Worm (Caenorhabditis elegans) whole organism, young adult: ENCODE measurements around the gene W09D6.4.

Experiments used
- B0336.3 ChIP-seq: fragments of 200-800 bp; sonication (Bioruptor generic); IDR thresholded peaks from 2 replicates; pipeline ENCODE4 v1.3.6; 2022; ENCODE audit warnings: missing genetic modification characterization, missing compliant biosample characterization
- K11D2.4 ChIP-seq: fragments of 200-800 bp; sonication (Bioruptor generic); IDR thresholded peaks from 2 replicates; pipeline ENCODE4 v1.3.6; 2022; ENCODE audit warnings: missing genetic modification reagents, missing genetic modification characterization, missing compliant biosample characterization
- K12H6.12 ChIP-seq: fragments of 200-800 bp; sonication (Bioruptor generic); optimal IDR thresholded peaks from 2 replicates; lab custom pipeline; 2018; ENCODE audit warnings: mild to moderate bottlenecking, missing genetic modification characterization, missing compliant biosample characterization
- Y67H2A.10 ChIP-seq: fragments of 200-800 bp; sonication (Bioruptor generic); conservative IDR thresholded peaks from 2 replicates; pipeline ENCODE4 v1.3.6; 2022; ENCODE audit warnings: missing genetic modification reagents, missing genetic modification characterization, missing compliant biosample characterization
- ZK185.1 ChIP-seq: sonication (generic microtip); optimal IDR thresholded peaks from 2 replicates; lab custom pipeline; 2016; ENCODE audit warnings: mild to moderate bottlenecking, missing genetic modification characterization, missing compliant biosample characterization; ENCODE audit not compliant: poor library complexity, severe bottlenecking
- attf-5 ChIP-seq: fragments of 200-800 bp; sonication (Bioruptor generic); optimal IDR thresholded peaks from 2 replicates; lab custom pipeline; 2018; ENCODE audit warnings: mild to moderate bottlenecking, missing genetic modification characterization, missing compliant biosample characterization
- cebp-1 ChIP-seq, 2 experiments: fragments of 200-800 bp in 1 of 2; sonication (Bioruptor generic) in 1 of 2; sonication (generic microtip) in 1 of 2; IDR thresholded peaks in 1 of 2; optimal IDR thresholded peaks in 1 of 2; 2 replicates each; pipeline versions ENCODE4 v1.3.6 to Lab custom; 2017 to 2022; ENCODE audit warnings: missing compliant biosample characterization in 2 of 2, missing genetic modification characterization in 2 of 2, mild to moderate bottlenecking in 1 of 2, missing genetic modification reagents in 1 of 2, moderate library complexity in 1 of 2
- ceh-27 ChIP-seq: fragments of 200-800 bp; sonication (Bioruptor generic); optimal IDR thresholded peaks from 2 replicates; lab custom pipeline; 2018; ENCODE audit warnings: mild to moderate bottlenecking, missing genetic modification characterization, moderate library complexity, missing compliant biosample characterization
- chd-7 ChIP-seq: sonication (generic microtip); optimal IDR thresholded peaks from 2 replicates; lab custom pipeline; 2016; ENCODE audit warnings: mild to moderate bottlenecking, missing genetic modification characterization, moderate library complexity, missing compliant biosample characterization
- dox-1 ChIP-seq: fragments of 200-800 bp; sonication (Bioruptor generic); IDR thresholded peaks from 2 replicates; pipeline ENCODE4 v1.3.6; 2022; ENCODE audit warnings: missing genetic modification reagents, missing genetic modification characterization, missing compliant biosample characterization
- efl-1 ChIP-seq: fragments of 150-350 bp; optimal IDR thresholded peaks from 2 replicates; lab custom pipeline; 2014; ENCODE audit warnings: missing biosample characterization, missing genetic modification reagents, missing genetic modification characterization
- egl-44 ChIP-seq: fragments of 200-800 bp; sonication (Bioruptor generic); IDR thresholded peaks from 2 replicates; pipeline ENCODE4 v1.3.6; 2022; ENCODE audit warnings: missing genetic modification reagents, missing genetic modification characterization, missing compliant biosample characterization
- egrh-3 ChIP-seq: fragments of 200-800 bp; sonication (Bioruptor generic); IDR thresholded peaks from 2 replicates; pipeline ENCODE4 v1.3.6; 2022; ENCODE audit warnings: missing genetic modification reagents, missing genetic modification characterization, missing compliant biosample characterization
- ets-4 ChIP-seq: fragments of 200-800 bp; sonication (Bioruptor generic); optimal IDR thresholded peaks from 2 replicates; lab custom pipeline; 2018; ENCODE audit warnings: mild to moderate bottlenecking, missing genetic modification characterization, missing compliant biosample characterization
- hmg-1.2 ChIP-seq: fragments of 200-800 bp; sonication (Bioruptor generic); IDR thresholded peaks from 2 replicates; pipeline ENCODE4 v1.3.6; 2022; ENCODE audit warnings: missing genetic modification reagents, missing genetic modification characterization, missing compliant biosample characterization
- hsf-1 ChIP-seq: fragments of 200-800 bp; sonication (Bioruptor generic); IDR thresholded peaks from 2 replicates; pipeline ENCODE4 v1.3.6; 2022; ENCODE audit warnings: missing genetic modification reagents, missing genetic modification characterization, missing compliant biosample characterization
- let-607 ChIP-seq, 2 experiments: fragments of 200-800 bp in 1 of 2; sonication (Bioruptor generic) in 1 of 2; sonication (generic microtip) in 1 of 2; optimal IDR thresholded peaks; 2 replicates each; lab custom pipeline; 2016 to 2018; ENCODE audit warnings: mild to moderate bottlenecking in 2 of 2, missing compliant biosample characterization in 2 of 2, missing genetic modification characterization in 2 of 2, moderate library complexity in 2 of 2, missing genotype in 1 of 2
- lin-35 ChIP-seq, 3 experiments: fragments of 150-350 bp in 2 of 3; sonication (generic microtip) in 1 of 3; optimal IDR thresholded peaks; 2 replicates each; lab custom pipeline; 2014 to 2018; ENCODE audit warnings: missing biosample characterization in 3 of 3, missing genetic modification characterization in 3 of 3, missing genetic modification reagents in 3 of 3
- lin-40 ChIP-seq: sonication (generic microtip); optimal IDR thresholded peaks from 2 replicates; lab custom pipeline; 2016; ENCODE audit warnings: missing genetic modification characterization, mild to moderate bottlenecking, missing compliant biosample characterization, missing genotype, missing genetic modification reagents
- lin-54 ChIP-seq: fragments of 200-800 bp; sonication (Bioruptor generic); optimal IDR thresholded peaks from 2 replicates; lab custom pipeline; 2018; ENCODE audit warnings: mild to moderate bottlenecking, missing genetic modification characterization, missing compliant biosample characterization
- madf-10 ChIP-seq: sonication (generic microtip); optimal IDR thresholded peaks from 2 replicates; lab custom pipeline; 2016; ENCODE audit warnings: mild to moderate bottlenecking, missing genetic modification characterization, missing compliant biosample characterization
- madf-6 ChIP-seq: fragments of 200-800 bp; sonication (Bioruptor generic); IDR thresholded peaks from 2 replicates; pipeline ENCODE4 v1.3.6; 2022; ENCODE audit warnings: missing genetic modification reagents, missing genetic modification characterization, missing compliant biosample characterization
- mcd-1 ChIP-seq: fragments of 200-800 bp; sonication (Bioruptor generic); IDR thresholded peaks from 2 replicates; pipeline ENCODE4 v1.3.6; 2022; ENCODE audit warnings: missing genetic modification reagents, missing genetic modification characterization, missing compliant biosample characterization
- nfyb-1 ChIP-seq: fragments of 200-800 bp; sonication (Bioruptor generic); IDR thresholded peaks from 2 replicates; pipeline ENCODE4 v1.3.6; 2022; ENCODE audit warnings: missing genetic modification reagents, missing genetic modification characterization, missing compliant biosample characterization
- nhr-80 ChIP-seq: sonication (generic microtip); optimal IDR thresholded peaks from 2 replicates; lab custom pipeline; 2016; ENCODE audit warnings: missing genetic modification characterization, missing compliant biosample characterization
- repo-1 ChIP-seq: sonication (generic microtip); optimal IDR thresholded peaks from 2 replicates; lab custom pipeline; 2017; ENCODE audit warnings: mild to moderate bottlenecking, missing genetic modification characterization, missing compliant biosample characterization
- sdz-38 ChIP-seq: sonication (generic microtip); optimal IDR thresholded peaks from 2 replicates; lab custom pipeline; 2016; ENCODE audit warnings: missing genotype, missing genetic modification characterization, missing compliant biosample characterization
- snpc-1.3 ChIP-seq: sonication (generic microtip); optimal IDR thresholded peaks from 2 replicates; lab custom pipeline; 2017; ENCODE audit warnings: missing genetic modification characterization, mild to moderate bottlenecking, missing compliant biosample characterization, antibody characterized with exemption, moderate library complexity, missing genotype, missing genetic modification reagents; ENCODE audit not compliant: insufficient read depth
- snpc-4 ChIP-seq, 5 experiments: fragments of 150-350 bp in 1 of 5; sonication (generic microtip) in 4 of 5; optimal IDR thresholded peaks; 2 replicates each; lab custom pipeline; 2014 to 2018; ENCODE audit warnings: missing genetic modification characterization in 5 of 5, missing biosample characterization in 3 of 5, antibody characterized with exemption in 2 of 5, mild to moderate bottlenecking in 2 of 5, missing compliant biosample characterization in 2 of 5, missing genotype in 2 of 5, moderate library complexity in 2 of 5, missing genetic modification reagents in 1 of 5
- tlf-1 ChIP-seq: fragments of 200-800 bp; sonication (Bioruptor generic); optimal IDR thresholded peaks from 2 replicates; lab custom pipeline; 2018; ENCODE audit warnings: mild to moderate bottlenecking, missing genetic modification characterization, missing compliant biosample characterization
- zfh-2 ChIP-seq: fragments of 200-800 bp; sonication (Bioruptor generic); conservative IDR thresholded peaks from 2 replicates; pipeline ENCODE4 v1.3.6; 2022; ENCODE audit warnings: missing genetic modification reagents, missing genetic modification characterization, missing compliant biosample characterization
- ztf-18 ChIP-seq: sonication (generic microtip); optimal IDR thresholded peaks from 2 replicates; lab custom pipeline; 2016; ENCODE audit warnings: missing genotype, mild to moderate bottlenecking, missing genetic modification characterization, missing compliant biosample characterization
- ztf-25 ChIP-seq: fragments of 200-800 bp; sonication (Bioruptor generic); IDR thresholded peaks from 2 replicates; pipeline ENCODE4 v1.3.6; 2022; ENCODE audit warnings: missing genetic modification reagents, missing genetic modification characterization, missing compliant biosample characterization
- ztf-26 ChIP-seq: sonication (generic microtip); optimal IDR thresholded peaks from 2 replicates; lab custom pipeline; 2017; ENCODE audit warnings: missing genetic modification characterization, missing compliant biosample characterization
- ztf-6 ChIP-seq: fragments of 200-800 bp; sonication (Bioruptor generic); IDR thresholded peaks from 2 replicates; pipeline ENCODE4 v1.3.6; 2022; ENCODE audit warnings: missing genetic modification reagents, missing genetic modification characterization, missing compliant biosample characterization

The W09D6.4 gene

DNA sequence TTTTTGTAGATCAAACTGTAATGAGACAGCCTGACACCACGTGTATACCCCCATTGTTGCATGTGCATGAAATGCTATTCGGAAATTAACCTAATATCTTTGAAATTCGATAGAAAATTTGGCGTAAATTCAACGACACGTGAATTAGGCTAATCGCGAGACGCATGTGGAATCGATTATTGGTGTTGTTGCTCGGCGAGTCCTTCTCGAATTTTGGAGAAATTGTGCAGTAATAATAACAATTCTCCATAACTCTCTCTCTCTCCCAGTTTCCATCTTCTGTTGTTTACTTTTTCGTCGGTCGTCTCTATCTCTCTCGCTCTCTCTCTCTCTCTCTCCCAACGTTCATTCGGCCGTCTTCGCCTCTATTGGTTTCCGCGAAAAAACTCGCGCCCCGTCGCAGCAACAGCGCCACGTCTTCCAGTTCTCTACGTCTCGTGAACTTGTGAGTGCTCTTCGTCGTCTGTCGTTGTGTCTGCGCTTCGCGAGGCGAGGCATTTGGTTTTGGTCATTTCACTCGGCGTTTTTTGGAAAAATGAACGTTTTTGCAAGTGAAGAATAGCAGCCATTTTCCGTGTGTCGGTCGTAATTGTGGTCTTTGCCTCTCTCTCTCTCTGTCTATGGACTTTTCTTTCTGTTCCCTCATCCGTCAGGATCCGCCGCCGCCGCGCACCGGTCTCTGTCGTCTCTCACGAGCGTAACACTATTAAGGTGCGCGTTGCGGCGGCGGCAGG, 24.8 kb upstream of the W09D6.4 start:
- TF ChIP-seq snpc-1.3 (tag; lab: Kevin White, UChicago) (no peak), nfyb-1 (GFP tag; lab: Robert Waterston, UW) (peak; percentile 58), mcd-1 (peak; percentile 65), lin-40 (tag; lab: Kevin White, UChicago) (peak; percentile 68), hsf-1 (GFP tag; lab: Robert Waterston, UW) (no peak), egl-44 (no peak), madf-10 (tag; lab: Kevin White, UChicago) (peak; percentile 40), tlf-1 (GFP tag; lab: Kevin White, UChicago) (no peak), lin-35 (GFP tag; optimal IDR thresholded peaks at IDR 0.05; lab: Kevin White, UChicago) (peak in 1 of 3 experiments; percentile 44), dox-1 (GFP tag; lab: Robert Waterston, UW) (peak; percentile 75), lin-54 (GFP tag; lab: Kevin White, UChicago) (peak; percentile 3), zfh-2 (GFP tag; lab: Robert Waterston, UW) (peak; percentile 96), B0336.3 (peak; percentile 55; the same call in 1 of the 2 replicates), ztf-25 (GFP tag; lab: Robert Waterston, UW) (no peak), ztf-26 (tag; lab: Kevin White, UChicago) (peak; percentile 40), egrh-3 (peak; percentile 55; the same call in 1 of the 2 replicates), attf-5 (GFP tag; lab: Kevin White, UChicago) (peak; percentile 80), hmg-1.2 (GFP tag; lab: Robert Waterston, UW) (peak; percentile 82), Y67H2A.10 (no peak), ZK185.1 (tag; lab: Kevin White, UChicago) (no peak), ztf-6 (GFP tag; lab: Robert Waterston, UW) (no peak), K12H6.12 (tag; lab: Kevin White, UChicago) (peak; percentile 76), sdz-38 (tag; lab: Kevin White, UChicago) (no peak), madf-6 (no peak), cebp-1 (GFP tag; IDR thresholded peaks at IDR 0.05; lab: Robert Waterston, UW) (no peak), cebp-1 (tag; optimal IDR thresholded peaks at IDR 0.05; lab: Kevin White, UChicago) (peak; percentile 75), nhr-80 (tag; lab: Kevin White, UChicago) (peak; percentile 77), chd-7 (tag; lab: Kevin White, UChicago) (no peak), ets-4 (GFP tag; lab: Kevin White, UChicago) (no peak), K11D2.4 (GFP tag; lab: Robert Waterston, UW) (0 out of 2 replicates have a peak, but pooled peaks have one; percentile 35), ztf-18 (tag; lab: Kevin White, UChicago) (peak; percentile 36), ceh-27 (GFP tag; lab: Kevin White, UChicago) (peak; percentile 55), let-607 (tag; optimal IDR thresholded peaks at IDR 0.05; lab: Kevin White, UChicago) (peak in 1 of 2 experiments; percentile 52), repo-1 (tag; lab: Kevin White, UChicago) (peak; percentile 13), snpc-4 (GFP tag; optimal IDR thresholded peaks at IDR 0.05; lab: Kevin White, UChicago) (no peak), snpc-4 (tag; optimal IDR thresholded peaks at IDR 0.05; lab: Kevin White, UChicago) (peak in 2 of 4 experiments; percentile 6 to 48)
- TF ChIP-seq, all 124 proteins: peak for 22

DNA sequence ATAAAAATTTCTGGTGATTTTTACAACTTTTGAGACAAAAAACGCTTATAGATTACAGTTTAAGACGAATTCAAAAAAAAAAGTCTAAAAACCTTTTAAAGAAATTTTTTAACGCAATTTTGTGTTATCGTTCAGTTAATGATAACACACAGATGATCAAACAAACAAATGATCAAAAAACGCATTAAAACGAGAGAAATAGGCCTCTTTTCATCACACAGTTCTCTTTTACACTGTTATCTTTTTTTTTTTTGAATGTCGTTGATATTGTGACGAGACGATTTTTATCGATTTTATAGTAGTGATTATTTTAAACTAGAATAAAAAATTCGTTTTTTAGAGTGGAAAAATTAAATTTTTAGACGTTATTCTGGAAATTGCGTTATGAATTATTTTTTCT, 19.8 kb upstream of the W09D6.4 start:
- TF ChIP-seq nhr-80 (tag; lab: Kevin White, UChicago) = peak; percentile 59
- TF ChIP-seq lin-40 (tag; lab: Kevin White, UChicago) = peak; percentile 3
- TF ChIP-seq efl-1 (GFP tag; lab: Kevin White, UChicago) = no peak
- TF ChIP-seq, all 124 proteins: peak for 2
